Worm (Caenorhabditis elegans) whole organism, late embryonic: ENCODE results near the gene clec-20.

Experiments used
- ama-1 ChIP-seq: fragments of 150-350 bp; optimal IDR thresholded peaks from 2 replicates; lab custom pipeline; 2014
- dmd-4 ChIP-seq: sonication (generic microtip); optimal IDR thresholded peaks from 2 replicates; lab custom pipeline; 2016; ENCODE audit warnings: borderline replicate concordance, missing genetic modification characterization, missing compliant biosample characterization
- dve-1 ChIP-seq: sonication (generic microtip); optimal IDR thresholded peaks from 2 replicates; lab custom pipeline; 2017; ENCODE audit warnings: antibody characterized with exemption, mild to moderate bottlenecking, missing genetic modification characterization, missing compliant biosample characterization
- fkh-10 ChIP-seq: fragments of 150-350 bp; optimal IDR thresholded peaks from 2 replicates; lab custom pipeline; 2014; ENCODE audit warnings: missing biosample characterization, missing genetic modification reagents, missing genetic modification characterization
- madf-2 ChIP-seq: sonication (generic microtip); optimal IDR thresholded peaks from 2 replicates; lab custom pipeline; 2017; ENCODE audit warnings: missing genetic modification characterization, missing compliant biosample characterization
- nhr-11 ChIP-seq: fragments of 150-350 bp; optimal IDR thresholded peaks from 2 replicates; lab custom pipeline; 2014; ENCODE audit warnings: missing biosample characterization, missing genetic modification characterization
- pag-3 ChIP-seq: sonication (generic microtip); optimal IDR thresholded peaks from 2 replicates; lab custom pipeline; 2016; ENCODE audit warnings: missing compliant biosample characterization, missing genetic modification characterization, borderline replicate concordance
- pha-4 ChIP-seq: fragments of 150-350 bp; optimal IDR thresholded peaks from 2 replicates; lab custom pipeline; 2018; ENCODE audit warnings: missing biosample characterization, missing genetic modification reagents, missing genetic modification characterization
- sox-4 ChIP-seq: sonication (generic microtip); optimal IDR thresholded peaks from 2 replicates; lab custom pipeline; 2017; ENCODE audit warnings: mild to moderate bottlenecking, missing genetic modification characterization, inconsistent platforms, missing compliant biosample characterization
- unc-3 ChIP-seq, 2 experiments: fragments of 200-800 bp in 1 of 2; sonication (Bioruptor generic) in 1 of 2; sonication (generic microtip) in 1 of 2; conservative IDR thresholded peaks in 1 of 2; optimal IDR thresholded peaks in 1 of 2; 2 replicates each; pipeline versions ENCODE4 v1.3.6 to Lab custom; 2016 to 2022; ENCODE audit warnings: missing compliant biosample characterization in 2 of 2, missing genetic modification characterization in 2 of 2, missing genetic modification reagents in 1 of 2
- unc-55 ChIP-seq: sonication (generic microtip); optimal IDR thresholded peaks from 2 replicates; lab custom pipeline; 2017; ENCODE audit warnings: missing biosample characterization, missing genetic modification reagents, missing genetic modification characterization

ce11 chrII:1560839-1561238, 34.2 kb downstream of the clec-20 start:
- TF ChIP-seq nhr-11 (tag; lab: Kevin White, UChicago): no peak
- no peak for TF ChIP-seq ama-1 (lab: Kevin White, UChicago)
- no peak for TF ChIP-seq dve-1 (tag; lab: Kevin White, UChicago)
- no peak for TF ChIP-seq pha-4 (tag; lab: Kevin White, UChicago)
- no peak for TF ChIP-seq unc-55
- TF ChIP-seq fkh-10 (GFP tag; lab: Kevin White, UChicago): no peak
- TF ChIP-seq unc-3 (GFP tag; conservative IDR thresholded peaks at IDR 0.05; lab: Robert Waterston, UW): no peak
- TF ChIP-seq unc-3 (tag; optimal IDR thresholded peaks at IDR 0.05; lab: Kevin White, UChicago): no peak
- TF ChIP-seq dmd-4 (tag; lab: Kevin White, UChicago): no peak
- TF ChIP-seq madf-2 (tag; lab: Kevin White, UChicago): no peak
- no peak for TF ChIP-seq pag-3 (tag; lab: Kevin White, UChicago)
- TF ChIP-seq sox-4 (tag; lab: Kevin White, UChicago): no peak
